Worm (Caenorhabditis elegans) whole organism, young adult: ENCODE measurements around the gene C08B6.3.

Experiments
- B0261.1 ChIP-seq: sonication (generic microtip); optimal IDR thresholded peaks from 2 replicates; lab custom pipeline; 2016; ENCODE audit warnings: mild to moderate bottlenecking, missing genetic modification characterization, moderate library complexity, missing compliant biosample characterization
- C17E4.6 ChIP-seq: fragments of 200-800 bp; sonication (Bioruptor generic); IDR thresholded peaks from 2 replicates; pipeline ENCODE4 v1.3.6; 2022; ENCODE audit warnings: missing genetic modification reagents, missing genetic modification characterization, missing compliant biosample characterization
- ceh-27 ChIP-seq: fragments of 200-800 bp; sonication (Bioruptor generic); optimal IDR thresholded peaks from 2 replicates; lab custom pipeline; 2018; ENCODE audit warnings: mild to moderate bottlenecking, missing genetic modification characterization, moderate library complexity, missing compliant biosample characterization
- nhr-90 ChIP-seq: sonication (generic microtip); optimal IDR thresholded peaks from 2 replicates; lab custom pipeline; 2016; ENCODE audit warnings: missing genotype, mild to moderate bottlenecking, missing genetic modification characterization, missing compliant biosample characterization
- snpc-1.3 ChIP-seq: sonication (generic microtip); optimal IDR thresholded peaks from 2 replicates; lab custom pipeline; 2017; ENCODE audit warnings: missing genetic modification characterization, mild to moderate bottlenecking, missing compliant biosample characterization, antibody characterized with exemption, moderate library complexity, missing genotype, missing genetic modification reagents; ENCODE audit not compliant: insufficient read depth
- unc-62 ChIP-seq: fragments of 150-350 bp; optimal IDR thresholded peaks from 2 replicates; lab custom pipeline; 2014; ENCODE audit warnings: missing biosample characterization, missing genetic modification reagents, missing genetic modification characterization

- no peak for TF ChIP-seq unc-62 (GFP tag; lab: Kevin White, UChicago)
- no peak for TF ChIP-seq B0261.1 (tag; lab: Kevin White, UChicago)
- no peak for TF ChIP-seq snpc-1.3 (tag; lab: Kevin White, UChicago)
- TF ChIP-seq ceh-27 (GFP tag; lab: Kevin White, UChicago): no peak
- no peak for TF ChIP-seq C17E4.6
- no peak for TF ChIP-seq nhr-90 (tag; lab: Kevin White, UChicago)
These were observed 41.0 kb upstream of the C08B6.3 start for ce11 chrV:10153076-10153475.
